Worm (Caenorhabditis elegans) whole organism, L3 larva: ENCODE data around the gene rsks-1.

Source experiments
- ZK546.5 ChIP-seq: sonication (generic microtip); optimal IDR thresholded peaks from 2 replicates; lab custom pipeline; 2017; ENCODE audit warnings: missing biosample characterization, missing genetic modification characterization
- aly-2 ChIP-seq: fragments of 150-350 bp; optimal IDR thresholded peaks from 2 replicates; lab custom pipeline; 2014; ENCODE audit warnings: missing biosample characterization, missing genetic modification characterization
- ama-1 ChIP-seq: fragments of 150-350 bp; optimal IDR thresholded peaks from 2 replicates; lab custom pipeline; 2018
- ceh-16 ChIP-seq: sonication (generic microtip); optimal IDR thresholded peaks from 2 replicates; lab custom pipeline; 2017; ENCODE audit warnings: missing biosample characterization, missing genetic modification characterization
- ceh-82 ChIP-seq: fragments of 150-350 bp; optimal IDR thresholded peaks from 2 replicates; lab custom pipeline; 2014; ENCODE audit warnings: missing biosample characterization, missing genetic modification characterization
- ceh-9 ChIP-seq: sonication (generic microtip); optimal IDR thresholded peaks from 2 replicates; lab custom pipeline; 2018; ENCODE audit warnings: missing biosample characterization, missing genetic modification characterization
- daf-12 ChIP-seq: fragments of 150-350 bp; optimal IDR thresholded peaks from 2 replicates; lab custom pipeline; 2014; ENCODE audit warnings: missing biosample characterization, missing genetic modification reagents, missing genetic modification characterization
- egl-27 ChIP-seq: sonication (generic microtip); optimal IDR thresholded peaks from 4 replicates; lab custom pipeline; 2017; ENCODE audit warnings: missing biosample characterization, missing genetic modification reagents, missing genetic modification characterization
- elt-2 ChIP-seq: sonication (generic microtip); optimal IDR thresholded peaks from 2 replicates; lab custom pipeline; 2016; ENCODE audit warnings: missing genetic modification reagents, mild to moderate bottlenecking, missing genetic modification characterization, missing compliant biosample characterization
- elt-3 ChIP-seq, 3 experiments: fragments of 150-350 bp in 1 of 3; sonication (generic microtip) in 2 of 3; optimal IDR thresholded peaks; 2 replicates in 2 of 3; 4 replicates in 1 of 3; lab custom pipeline; 2014 to 2017; ENCODE audit warnings: missing biosample characterization in 3 of 3, missing genetic modification characterization in 3 of 3
- eor-1 ChIP-seq, 2 experiments: fragments of 150-350 bp; optimal IDR thresholded peaks; 2 replicates each; lab custom pipeline; 2014 to 2018; ENCODE audit warnings: missing biosample characterization in 2 of 2, missing genetic modification characterization in 2 of 2
- fkh-2 ChIP-seq: fragments of 150-350 bp; optimal IDR thresholded peaks from 2 replicates; lab custom pipeline; 2014; ENCODE audit warnings: missing biosample characterization, missing genetic modification reagents, missing genetic modification characterization
- fos-1 ChIP-seq: fragments of 150-350 bp; optimal IDR thresholded peaks from 2 replicates; lab custom pipeline; 2014; ENCODE audit warnings: missing biosample characterization, missing genetic modification characterization
- hmg-11 ChIP-seq: sonication (generic microtip); optimal IDR thresholded peaks from 2 replicates; lab custom pipeline; 2016; ENCODE audit warnings: missing genetic modification characterization, missing compliant biosample characterization
- jun-1 ChIP-seq: fragments of 150-350 bp; optimal IDR thresholded peaks from 2 replicates; lab custom pipeline; 2014; ENCODE audit warnings: missing biosample characterization, missing genetic modification reagents, missing genetic modification characterization
- lin-15B ChIP-seq: fragments of 150-350 bp; optimal IDR thresholded peaks from 2 replicates; lab custom pipeline; 2014; ENCODE audit warnings: missing biosample characterization, missing genetic modification characterization
- lsy-12 ChIP-seq: sonication (generic microtip); optimal IDR thresholded peaks from 2 replicates; lab custom pipeline; 2016; ENCODE audit warnings: mild to moderate bottlenecking, missing genetic modification characterization, missing compliant biosample characterization
- mml-1 ChIP-seq: fragments of 150-350 bp; sonication (generic microtip); optimal IDR thresholded peaks from 3 replicates; lab custom pipeline; 2014; ENCODE audit warnings: missing biosample characterization, missing genetic modification characterization
- nhr-11 ChIP-seq: fragments of 150-350 bp; optimal IDR thresholded peaks from 2 replicates; lab custom pipeline; 2014; ENCODE audit warnings: missing biosample characterization, missing genetic modification characterization
- nhr-12 ChIP-seq: fragments of 150-350 bp; optimal IDR thresholded peaks from 2 replicates; lab custom pipeline; 2014; ENCODE audit warnings: missing biosample characterization, missing genetic modification characterization
- nhr-237 ChIP-seq: fragments of 150-350 bp; optimal IDR thresholded peaks from 2 replicates; lab custom pipeline; 2014; ENCODE audit warnings: missing biosample characterization, missing genetic modification characterization
- nhr-25 ChIP-seq: sonication (generic microtip); optimal IDR thresholded peaks from 2 replicates; lab custom pipeline; 2017; ENCODE audit warnings: missing biosample characterization, missing genetic modification characterization
- nhr-28 ChIP-seq: fragments of 150-350 bp; optimal IDR thresholded peaks from 2 replicates; lab custom pipeline; 2014; ENCODE audit warnings: missing biosample characterization, missing genetic modification characterization
- nhr-43 ChIP-seq: sonication (generic microtip); optimal IDR thresholded peaks from 2 replicates; lab custom pipeline; 2016; ENCODE audit warnings: mild to moderate bottlenecking, missing genetic modification characterization, missing compliant biosample characterization; ENCODE audit not compliant: poor library complexity, severe bottlenecking
- nhr-76 ChIP-seq: fragments of 150-350 bp; sonication (generic microtip); optimal IDR thresholded peaks from 5 replicates; lab custom pipeline; 2014; ENCODE audit warnings: missing biosample characterization, missing genetic modification characterization
- pha-4 ChIP-seq: fragments of 150-350 bp; optimal IDR thresholded peaks from 2 replicates; lab custom pipeline; 2014; ENCODE audit warnings: missing biosample characterization, missing genetic modification reagents, missing genetic modification characterization
- pqm-1 ChIP-seq: fragments of 150-350 bp; optimal IDR thresholded peaks from 2 replicates; lab custom pipeline; 2017; ENCODE audit warnings: missing biosample characterization, missing genetic modification characterization, inconsistent platforms
- sea-2 ChIP-seq: fragments of 150-350 bp; sonication (generic microtip); optimal IDR thresholded peaks from 4 replicates; lab custom pipeline; 2014; ENCODE audit warnings: missing biosample characterization, missing genetic modification reagents, missing genetic modification characterization
- skn-1 ChIP-seq: fragments of 150-350 bp; optimal IDR thresholded peaks from 2 replicates; lab custom pipeline; 2014; ENCODE audit warnings: missing biosample characterization, missing genetic modification characterization
- snpc-4 ChIP-seq: fragments of 150-350 bp; optimal IDR thresholded peaks from 2 replicates; lab custom pipeline; 2014; ENCODE audit warnings: missing biosample characterization, missing genetic modification characterization
- tbx-2 ChIP-seq: sonication (generic microtip); optimal IDR thresholded peaks from 2 replicates; lab custom pipeline; 2016; ENCODE audit warnings: mild to moderate bottlenecking, missing genetic modification characterization, missing compliant biosample characterization
- unc-39 ChIP-seq: sonication (generic microtip); optimal IDR thresholded peaks from 4 replicates; lab custom pipeline; 2017; ENCODE audit warnings: missing biosample characterization, missing genetic modification characterization
- unc-62 ChIP-seq: fragments of 150-350 bp; sonication (generic microtip); optimal IDR thresholded peaks from 4 replicates; lab custom pipeline; 2014; ENCODE audit warnings: missing biosample characterization, missing genetic modification reagents, missing genetic modification characterization
- zag-1 ChIP-seq: fragments of 150-350 bp; optimal IDR thresholded peaks from 2 replicates; lab custom pipeline; 2014; ENCODE audit warnings: missing biosample characterization, missing genetic modification characterization
- ztf-11 ChIP-seq: fragments of 150-350 bp; optimal IDR thresholded peaks from 2 replicates; lab custom pipeline; 2014; ENCODE audit warnings: missing biosample characterization, missing genetic modification characterization
- ztf-4 ChIP-seq: fragments of 150-350 bp; optimal IDR thresholded peaks from 2 replicates; lab custom pipeline; 2014; ENCODE audit warnings: missing biosample characterization, missing genetic modification characterization

Gene rsks-1

ce11 chrIII:11244338-11244737 is 582 bp upstream of the rsks-1 start:
- TF ChIP-seq daf-12 (no peak), elt-2 (peak; percentile 53), jun-1 (tag; lab: Kevin White, UChicago) (no peak), ama-1 (lab: Kevin White, UChicago) (no peak), pqm-1 (tag; lab: Kevin White, UChicago) (peak; percentile 10), elt-3 (tag; optimal IDR thresholded peaks at IDR 0.05; lab: Kevin White, UChicago) (no peak), ztf-11 (tag; lab: Kevin White, UChicago) (no peak), pha-4 (peak; percentile 28), ZK546.5 (tag; lab: Kevin White, UChicago) (no peak), aly-2 (no peak), lsy-12 (tag; lab: Kevin White, UChicago) (no peak), skn-1 (no peak), fos-1 (tag; lab: Kevin White, UChicago) (no peak), nhr-43 (tag; lab: Kevin White, UChicago) (no peak), nhr-12 (tag; lab: Kevin White, UChicago) (no peak), lin-15B (tag; lab: Kevin White, UChicago) (no peak), ceh-16 (no peak), tbx-2 (no peak), sea-2 (GFP tag; lab: Kevin White, UChicago) (no peak), unc-39 (tag; lab: Kevin White, UChicago) (no peak)

ce11 chrIII:11246588-11246987 is 1.7 kb downstream of the rsks-1 start:
- TF ChIP-seq zag-1 (tag; lab: Kevin White, UChicago) (no peak), nhr-25 (tag; lab: Kevin White, UChicago) (no peak), ceh-9 (tag; lab: Kevin White, UChicago) (no peak), nhr-28 (tag; lab: Kevin White, UChicago) (no peak), jun-1 (tag; lab: Kevin White, UChicago) (no peak), ztf-4 (no peak), unc-39 (tag; lab: Kevin White, UChicago) (no peak), ztf-11 (tag; lab: Kevin White, UChicago) (no peak), nhr-237 (no peak), nhr-11 (tag; lab: Kevin White, UChicago) (no peak), ceh-82 (tag; lab: Kevin White, UChicago) (no peak), fkh-2 (tag; lab: Kevin White, UChicago) (no peak), pha-4 (no peak), unc-62 (no peak), nhr-12 (tag; lab: Kevin White, UChicago) (no peak)

ce11 chrIII:11248897-11249296 is 4.0 kb downstream of the rsks-1 start:
- no peak for TF ChIP-seq ama-1 (lab: Kevin White, UChicago)
- TF ChIP-seq lin-15B (tag; lab: Kevin White, UChicago): no peak

ce11 chrIII:11251718-11252441 is 7.0 kb downstream of the rsks-1 start, which contains the start of gene Y47D3A.32:
Gene Y47D3A.32 (plus strand): TSS chrIII:11252391.
- TF ChIP-seq skn-1: no peak
- no peak for TF ChIP-seq lsy-12 (tag; lab: Kevin White, UChicago)
- TF ChIP-seq nhr-25 (tag; lab: Kevin White, UChicago): no peak
- TF ChIP-seq ama-1 (lab: Kevin White, UChicago): no peak
- no peak for TF ChIP-seq nhr-237
- no peak for TF ChIP-seq nhr-43 (tag; lab: Kevin White, UChicago)
- TF ChIP-seq elt-3 (tag; optimal IDR thresholded peaks at IDR 0.05; lab: Kevin White, UChicago): no peak
- no peak for TF ChIP-seq tbx-2
- TF ChIP-seq hmg-11 (tag; lab: Kevin White, UChicago): no peak
- TF ChIP-seq mml-1 (tag; lab: Kevin White, UChicago): no peak
- TF ChIP-seq ceh-82 (tag; lab: Kevin White, UChicago): no peak
- no peak for TF ChIP-seq aly-2
- no peak for TF ChIP-seq lin-15B (tag; lab: Kevin White, UChicago)
- TF ChIP-seq snpc-4 (tag; lab: Kevin White, UChicago): no peak
- TF ChIP-seq nhr-76: no peak
- no peak for TF ChIP-seq ztf-4
- no peak for TF ChIP-seq eor-1 (tag; optimal IDR thresholded peaks at IDR 0.05; lab: Kevin White, UChicago)
- no peak for TF ChIP-seq nhr-12 (tag; lab: Kevin White, UChicago)
- TF ChIP-seq egl-27 (tag; lab: Kevin White, UChicago): no peak
